Fruit fly (Drosophila melanogaster): ENCODE measurements around the gene CG46525.
A peak's percentile ranks its signal among the peaks of the same experiment; 100 is the strongest.

CG46525 gene

DNA sequence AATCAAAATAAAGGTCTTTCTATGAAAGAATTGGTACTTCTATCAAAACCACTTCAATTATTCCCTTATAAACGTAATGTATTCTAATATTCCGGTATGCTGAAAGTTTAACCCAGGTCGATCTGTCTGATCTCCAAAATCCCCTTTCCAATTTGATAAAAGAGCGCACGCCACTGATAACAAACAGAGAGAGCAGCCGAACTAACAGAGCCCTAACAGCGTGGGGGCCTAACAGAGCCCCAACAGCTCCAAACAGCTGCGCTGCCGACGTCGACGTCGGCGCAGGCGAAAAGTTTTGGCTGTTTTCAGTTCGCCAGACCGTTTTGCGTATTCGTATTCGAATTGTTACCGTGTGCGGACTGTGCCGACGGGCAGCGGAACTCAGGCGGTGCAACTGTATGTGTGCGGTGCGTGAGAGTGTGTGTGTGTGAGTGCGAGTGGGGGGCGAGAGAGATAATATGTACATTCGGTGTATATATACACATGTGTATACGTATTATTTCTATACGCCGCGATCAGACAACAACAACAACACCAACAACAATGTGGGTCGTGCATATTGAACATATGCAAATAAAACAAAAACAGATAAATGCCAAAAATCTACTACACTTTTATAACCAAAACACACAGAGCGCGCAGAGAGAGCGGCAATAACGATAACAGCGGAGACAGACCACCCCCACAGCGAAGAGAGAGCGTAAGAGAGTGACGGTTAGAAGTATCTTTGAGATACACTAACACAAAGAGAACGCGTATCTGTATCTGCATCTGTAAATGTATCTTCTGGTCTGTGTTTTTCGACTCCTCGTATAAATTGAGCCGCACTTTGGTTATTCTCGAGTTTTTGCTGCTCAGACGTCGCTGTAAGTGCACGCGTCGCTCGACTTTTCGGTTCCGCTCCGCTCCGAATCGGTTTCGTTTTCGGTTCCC, 12.0 kb downstream of the CG46525 start, which contains the start of gene Oatp74D (continued):
- TF ChIP-seq CG4854 (GFP tag; optimal IDR thresholded peaks at IDR 0.05) (no peak), CG2129 (GFP tag; IDR thresholded peaks at IDR 0.05; ENCODE audit: partially characterized antibody) (no peak), dimm (GFP tag; IDR thresholded peaks at IDR 0.05) (no peak)

DNA sequence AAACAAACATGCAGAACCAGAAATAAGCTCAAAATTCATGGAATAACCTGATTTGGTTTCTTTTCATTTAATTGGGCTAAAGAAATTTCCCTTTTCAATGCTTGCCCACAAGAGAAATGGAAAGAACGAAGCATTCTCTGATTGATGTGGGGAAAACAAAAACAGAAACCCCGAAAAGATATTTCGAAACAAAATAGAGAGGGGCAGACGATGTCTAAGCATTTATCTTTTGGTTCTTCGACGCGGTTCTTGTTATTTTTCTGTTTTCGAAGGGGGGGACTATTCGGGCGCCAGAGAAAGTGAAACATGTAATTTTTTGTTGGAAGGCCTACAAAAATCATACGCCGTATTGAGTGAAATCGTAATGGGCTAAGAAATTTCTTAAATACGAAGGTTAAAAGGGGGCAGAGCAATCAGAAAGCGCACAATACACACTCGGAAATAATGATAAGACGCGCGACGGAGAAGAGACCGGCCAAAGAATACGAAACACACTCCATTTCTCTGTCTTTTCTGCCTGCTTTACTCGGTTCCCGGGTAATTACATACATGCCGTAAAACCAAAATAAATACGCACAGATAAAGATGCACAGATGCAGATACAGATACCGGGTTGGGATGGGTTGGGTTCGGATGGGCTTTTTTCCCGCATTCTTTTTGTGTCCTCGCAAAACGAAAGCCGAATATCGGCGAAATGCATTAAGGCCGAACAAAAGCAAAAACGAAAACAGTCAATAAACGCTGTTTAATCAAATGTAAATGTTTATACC, 13.8 kb downstream of the CG46525 start:
- TF ChIP-seq Xrp1 (GFP tag; IDR thresholded peaks at IDR 0.05) = peak; percentile 5; the same call in 1 of the 2 replicates
- TF ChIP-seq CG11504 (tag; optimal IDR thresholded peaks at IDR 0.05) = no peak
- no peak for TF ChIP-seq CG7271 (tag; optimal IDR thresholded peaks at IDR 0.05)
- TF ChIP-seq CG2199 (GFP tag; IDR thresholded peaks at IDR 0.05) = peak; percentile 93
- no peak for TF ChIP-seq scrt (GFP tag; optimal IDR thresholded peaks at IDR 0.05)
- peak; percentile 30 for TF ChIP-seq ATbp (GFP tag; optimal IDR thresholded peaks at IDR 0.05)
- peak; percentile 71 for TF ChIP-seq z (GFP tag; IDR thresholded peaks at IDR 0.05)
- TF ChIP-seq Blimp-1 (GFP tag; optimal IDR thresholded peaks at IDR 0.05) = peak; percentile 97
- TF ChIP-seq ftz-f1 (GFP tag; optimal IDR thresholded peaks at IDR 0.05) = no peak
- peak; percentile 31 for TF ChIP-seq pros (GFP tag; optimal IDR thresholded peaks at IDR 0.05)
- peak; percentile 10; the same call in 1 of the 2 replicates for TF ChIP-seq ara (GFP tag; IDR thresholded peaks at IDR 0.05)
- TF ChIP-seq CG15479 (GFP tag; optimal IDR thresholded peaks at IDR 0.05) = peak; percentile 28
- TF ChIP-seq fd64A (GFP tag; optimal IDR thresholded peaks at IDR 0.05) = peak; percentile 4
- TF ChIP-seq sd (tag; optimal IDR thresholded peaks at IDR 0.05) = peak; percentile 31
- peak; percentile 71 for TF ChIP-seq sens (GFP tag)
- TF ChIP-seq nom (GFP tag; optimal IDR thresholded peaks at IDR 0.05) = peak; percentile 1
- peak in 1 of 3 experiments; percentile 5 for TF ChIP-seq Stat92E (GFP tag; optimal IDR thresholded peaks at IDR 0.05)
- peak; percentile 35 for TF ChIP-seq grn (GFP tag; optimal IDR thresholded peaks at IDR 0.05)
- peak; percentile 2 for TF ChIP-seq hkb (optimal IDR thresholded peaks at IDR 0.05)
- no peak for TF ChIP-seq hkb (GFP tag; IDR thresholded peaks at IDR 0.05)
- TF ChIP-seq CG11695 (GFP tag; IDR thresholded peaks at IDR 0.05) = peak; percentile 28; the same call in 1 of the 3 replicates

DNA sequence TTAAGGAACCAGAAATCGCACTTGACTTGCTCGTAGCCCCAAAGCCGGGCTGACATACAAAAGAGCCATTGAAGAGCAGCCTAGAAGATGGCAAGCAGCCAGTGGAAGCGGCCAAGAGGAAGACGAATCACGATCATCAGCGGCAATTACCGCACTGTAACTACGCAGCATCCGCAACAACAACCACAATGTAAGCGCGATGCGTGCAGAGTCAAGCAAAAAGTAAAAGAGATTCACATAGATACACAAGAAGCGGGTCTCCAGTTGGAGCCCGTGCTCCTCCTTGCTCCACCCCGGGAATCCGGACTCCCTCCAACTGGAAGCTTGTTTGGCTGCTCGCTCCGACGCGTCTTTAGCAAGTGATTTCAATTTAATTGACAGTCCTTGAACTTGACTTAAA, 16.6 kb downstream of the CG46525 start:
- no peak for TF ChIP-seq Sox102F (GFP tag; optimal IDR thresholded peaks at IDR 0.05)
- no peak for TF ChIP-seq D19A (tag; optimal IDR thresholded peaks at IDR 0.05)
- TF ChIP-seq nom (GFP tag; optimal IDR thresholded peaks at IDR 0.05) = peak; percentile 12
- peak; percentile 25; the same call in 1 of the 2 replicates for TF ChIP-seq slbo (GFP tag; IDR thresholded peaks at IDR 0.05)
- no peak for TF ChIP-seq exex (tag; optimal IDR thresholded peaks at IDR 0.05)
- TF ChIP-seq gsb (GFP tag; IDR thresholded peaks at IDR 0.05) = 0 out of 2 replicates have a peak, but pooled peaks have one; percentile 25

DNA sequence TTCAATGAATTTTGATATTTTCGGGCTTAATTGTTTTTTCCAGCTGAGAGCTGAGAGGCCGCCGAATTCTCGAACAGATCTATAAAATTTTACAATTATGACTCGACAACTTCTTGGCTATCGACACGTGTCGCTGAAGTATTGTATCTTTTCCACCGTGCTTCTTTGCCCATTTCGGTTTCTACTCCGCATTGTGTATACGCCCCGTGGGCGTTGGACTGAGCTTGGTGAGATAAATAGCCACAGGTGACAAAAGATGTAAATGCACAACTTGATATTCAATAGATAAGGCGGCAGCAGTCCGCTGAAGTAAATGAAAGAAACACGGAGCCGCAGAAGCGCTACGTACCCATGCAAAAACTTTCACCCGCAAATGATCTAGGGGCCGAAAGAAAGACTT, 18.2 kb downstream of the CG46525 start:
- TF ChIP-seq pan (optimal IDR thresholded peaks at IDR 0.05) = no peak
- no peak for TF ChIP-seq pan (GFP tag; optimal IDR thresholded peaks at IDR 0.05 in 1 of 2, IDR thresholded peaks at IDR 0.05 in 1 of 2)
- peak; percentile 67; the same call in 1 of the 3 replicates for TF ChIP-seq sr (GFP tag; IDR thresholded peaks at IDR 0.05)
- TF ChIP-seq trem (tag; optimal IDR thresholded peaks at IDR 0.05) = no peak
- TF ChIP-seq CG7839 (tag; optimal IDR thresholded peaks at IDR 0.05) = no peak
- peak; percentile 69 for TF ChIP-seq CG7372 (GFP tag; IDR thresholded peaks at IDR 0.05)
- peak; percentile 20 for TF ChIP-seq Ets65A (GFP tag)
- peak; percentile 28 for TF ChIP-seq Blimp-1 (GFP tag; optimal IDR thresholded peaks at IDR 0.05)
- TF ChIP-seq CG30020 (tag; optimal IDR thresholded peaks at IDR 0.05) = no peak
- TF ChIP-seq CG10431 (GFP tag; optimal IDR thresholded peaks at IDR 0.05) = no peak
- TF ChIP-seq CG8290 (GFP tag; optimal IDR thresholded peaks at IDR 0.05) = no peak
- TF ChIP-seq CG8290 (tag; optimal IDR thresholded peaks at IDR 0.05) = no peak
- TF ChIP-seq CG14860 (GFP tag; IDR thresholded peaks at IDR 0.05; ENCODE audit: partially characterized antibody) = 0 out of 3 replicates have a peak, but pooled peaks have one; percentile 16
